Fruit fly (Drosophila melanogaster) whole organism, adult: ENCODE data around the gene CG46466.

Experiments used
- CG12768 ChIP-seq: fragments of 200-800 bp; sonication (Bioruptor generic); optimal IDR thresholded peaks from 2 replicates; lab custom pipeline; 2017; ENCODE audit warnings: missing biosample characterization, missing genetic modification characterization, mild to moderate bottlenecking, moderate library complexity, missing genetic modification reagents
- CG7101 ChIP-seq: fragments of 200-800 bp; sonication (Bioruptor generic); optimal IDR thresholded peaks from 2 replicates; lab custom pipeline; 2018; ENCODE audit warnings: missing biosample characterization, mild to moderate bottlenecking, missing genetic modification characterization, moderate library complexity
- Clk ChIP-seq: fragments of 200-800 bp; sonication (Bioruptor generic); optimal IDR thresholded peaks from 2 replicates; lab custom pipeline; 2017; ENCODE audit warnings: missing biosample characterization, missing genetic modification characterization
- bab1 ChIP-seq: fragments of 200-800 bp; sonication (Bioruptor generic); optimal IDR thresholded peaks from 3 replicates; lab custom pipeline; 2019; ENCODE audit warnings: missing biosample characterization, mild to moderate bottlenecking, missing genetic modification characterization, moderate library complexity
- cic ChIP-seq: fragments of 200-800 bp; sonication (Bioruptor generic); optimal IDR thresholded peaks from 2 replicates; lab custom pipeline; 2017; ENCODE audit warnings: missing biosample characterization, mild to moderate bottlenecking, missing genetic modification characterization, moderate library complexity
- cnc ChIP-seq, 2 experiments: fragments of >200 bp; optimal IDR thresholded peaks; 2 replicates each; lab custom pipeline; 2017
- kay ChIP-seq: fragments of 200-800 bp; sonication (Bioruptor generic); peaks from one replicate; lab custom pipeline; 2016; ENCODE audit warnings: missing biosample characterization, missing genetic modification characterization, borderline replicate concordance
- pad ChIP-seq: fragments of 200-800 bp; sonication (Bioruptor generic); optimal IDR thresholded peaks from 3 replicates; lab custom pipeline; 2017; ENCODE audit warnings: missing biosample characterization, missing genetic modification characterization, mild to moderate bottlenecking, moderate library complexity, missing genetic modification reagents
- toe ChIP-seq: fragments of 200-800 bp; sonication (Bioruptor generic); optimal IDR thresholded peaks from 2 replicates; lab custom pipeline; 2016; ENCODE audit warnings: missing biosample characterization, missing genetic modification characterization

dm6 chr4:702806-703301 is 39.9 kb upstream of the CG46466 start:
- no peak for TF ChIP-seq kay
- no peak for TF ChIP-seq pad
- TF ChIP-seq cic, result no peak
- TF ChIP-seq toe (GFP tag; lab: Kevin White, UChicago), result no peak
- no peak for TF ChIP-seq CG12768 (GFP tag; lab: Kevin White, UChicago)
- TF ChIP-seq CG7101 (tag; lab: Kevin White, UChicago), result no peak
- TF ChIP-seq Clk, result no peak
- TF ChIP-seq bab1 (GFP tag; lab: Kevin White, UChicago), result no peak
- no peak for TF ChIP-seq cnc (optimal IDR thresholded peaks at IDR 0.05; lab: Kevin White, UChicago)
